Worm (Caenorhabditis elegans) whole organism, dauer: ENCODE results near the gene srsx-15.

ENCODE experiments used
- unc-62 ChIP-seq: sonication (generic microtip); optimal IDR thresholded peaks from 2 replicates; lab custom pipeline; 2017; ENCODE audit warnings: missing biosample characterization, missing genetic modification reagents, missing genetic modification characterization

The srsx-15 gene

DNA sequence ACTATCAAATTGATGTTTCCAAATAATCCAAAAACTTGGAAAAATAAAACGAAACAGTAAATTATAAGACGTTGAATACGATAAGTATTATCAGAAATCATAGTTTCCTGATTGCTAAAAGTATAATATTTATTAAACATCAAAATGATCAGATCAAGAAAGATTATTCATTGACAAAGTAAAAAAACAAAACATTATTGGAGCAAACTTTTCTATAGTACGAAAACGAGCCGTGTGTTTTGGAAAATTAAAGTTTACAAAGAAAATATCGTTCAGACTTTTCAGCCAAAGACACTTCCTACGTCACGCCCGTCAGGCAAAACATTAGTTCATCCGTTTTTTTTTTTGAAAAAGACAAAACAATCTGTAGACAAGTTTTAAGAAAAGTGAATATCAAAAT, at the start of gene srsx-15:
Gene srsx-15, minus strand, starts transcription at position 101 of the 400 bp plus-strand sequence.
- TF ChIP-seq unc-62 (GFP tag; lab: Kevin White, UChicago): no peak

DNA sequence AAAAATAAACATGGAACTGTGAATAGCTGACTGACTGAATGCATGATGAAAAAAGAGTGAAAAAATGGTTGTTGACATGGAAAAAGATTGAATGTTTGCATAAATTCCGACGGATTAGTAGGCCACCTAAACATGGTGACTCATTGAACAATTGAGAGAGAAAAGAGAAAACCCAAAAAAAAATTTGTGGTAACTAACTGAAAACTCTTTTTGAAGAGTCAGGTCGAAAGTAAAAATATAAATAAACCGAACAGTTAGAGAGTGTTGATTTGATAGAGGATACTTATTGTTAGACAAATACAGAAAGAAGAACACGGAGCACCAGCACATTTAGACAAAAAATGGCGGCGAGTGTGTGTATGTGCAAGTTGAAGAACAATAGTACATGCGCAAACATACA, 47.7 kb upstream of the srsx-15 start:
- no peak for TF ChIP-seq unc-62 (GFP tag; lab: Kevin White, UChicago)

ce11 chrIV:5669459-5669858, 45.8 kb upstream of the srsx-15 start, which contains the start of gene T19E7.6:
Gene T19E7.6, minus strand, starts transcription at chrIV:5669503.
- no peak for TF ChIP-seq unc-62 (GFP tag; lab: Kevin White, UChicago)

DNA sequence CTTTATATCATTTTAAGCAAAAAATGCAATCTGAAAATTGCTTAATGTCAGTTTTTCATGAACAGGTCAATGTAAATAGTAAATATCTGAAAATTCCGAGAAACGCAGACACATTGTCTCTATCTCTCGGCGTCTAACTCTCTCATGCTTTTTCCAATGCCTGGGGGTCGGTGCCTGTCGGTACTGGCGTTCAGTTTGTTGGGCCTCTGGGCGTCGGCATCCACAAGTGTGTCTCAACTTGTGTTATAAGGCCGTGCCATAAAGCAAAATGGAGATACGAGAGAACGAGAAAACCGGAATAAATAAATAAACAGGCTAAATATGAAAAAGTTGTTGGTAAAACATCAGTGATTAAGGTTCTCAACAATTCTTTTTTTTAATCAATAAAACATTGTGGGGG, 43.6 kb upstream of the srsx-15 start:
- TF ChIP-seq unc-62 (GFP tag; lab: Kevin White, UChicago): no peak

- no peak for TF ChIP-seq unc-62 (GFP tag; lab: Kevin White, UChicago)
Observed at ce11 chrIV:5666115-5667028, 42.8 kb upstream of the srsx-15 start.

DNA sequence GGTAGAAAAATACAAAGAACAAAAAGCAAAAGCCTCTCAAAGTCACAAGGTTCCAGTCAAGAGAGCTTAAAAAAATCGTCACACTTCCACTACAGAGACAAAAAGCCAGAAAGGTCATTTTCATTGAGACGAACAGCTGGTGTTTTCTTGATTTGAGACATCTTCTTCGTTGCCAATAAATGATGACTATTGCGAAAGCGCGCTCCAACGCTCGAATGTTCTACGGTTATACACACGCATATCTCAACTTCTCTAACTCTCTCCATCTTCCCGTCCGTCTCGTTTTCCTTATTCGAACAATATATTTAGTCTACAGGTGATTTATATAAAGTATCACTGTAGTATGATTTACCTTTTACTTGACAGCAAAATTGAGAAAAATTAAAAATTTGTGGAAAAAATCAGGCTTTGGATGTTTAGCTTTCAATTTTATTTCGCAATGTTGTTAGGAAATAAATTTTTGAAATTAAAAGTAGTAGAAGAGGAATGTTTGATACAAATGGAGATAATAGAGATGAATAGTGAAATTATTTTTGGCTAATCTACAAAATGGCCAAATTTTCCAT, 41.8 kb upstream of the srsx-15 start:
- TF ChIP-seq unc-62 (GFP tag; lab: Kevin White, UChicago): no peak

DNA sequence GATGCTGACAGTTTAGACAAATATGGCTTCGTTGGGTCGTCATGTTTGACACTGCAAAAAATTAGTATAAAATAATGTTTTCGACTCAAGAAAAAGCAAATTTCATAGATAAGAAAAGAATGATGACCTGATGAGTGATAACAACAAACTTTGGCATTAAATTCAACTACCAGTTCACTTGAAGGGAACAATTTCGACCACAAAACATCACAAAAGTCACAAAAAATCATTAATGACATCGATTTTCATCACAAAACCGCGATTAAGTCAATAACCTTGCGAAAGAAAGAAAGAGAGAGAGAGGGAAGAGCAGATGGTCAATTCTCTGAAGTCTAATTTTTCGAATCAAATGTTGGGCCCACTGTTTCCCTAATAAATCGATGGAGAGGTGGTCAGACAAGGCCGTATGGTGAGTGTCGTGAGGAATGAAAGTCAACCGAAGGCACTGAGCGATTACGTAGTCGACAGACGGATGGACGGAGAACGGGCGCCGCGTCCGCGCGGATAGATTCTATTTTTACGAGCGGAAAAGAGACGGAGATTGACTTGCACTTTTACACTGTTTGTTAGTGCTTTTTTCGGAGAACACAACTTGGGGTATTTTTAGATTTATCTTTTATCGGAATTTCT, 40.9 kb upstream of the srsx-15 start, which contains the start of gene bec-1:
Gene bec-1, minus strand, starts transcription at position 51 of the 630 bp plus-strand sequence.
- TF ChIP-seq unc-62 (GFP tag; lab: Kevin White, UChicago): no peak

ce11 chrIV:5662886-5663285, 39.3 kb upstream of the srsx-15 start:
- TF ChIP-seq unc-62 (GFP tag; lab: Kevin White, UChicago): no peak

DNA sequence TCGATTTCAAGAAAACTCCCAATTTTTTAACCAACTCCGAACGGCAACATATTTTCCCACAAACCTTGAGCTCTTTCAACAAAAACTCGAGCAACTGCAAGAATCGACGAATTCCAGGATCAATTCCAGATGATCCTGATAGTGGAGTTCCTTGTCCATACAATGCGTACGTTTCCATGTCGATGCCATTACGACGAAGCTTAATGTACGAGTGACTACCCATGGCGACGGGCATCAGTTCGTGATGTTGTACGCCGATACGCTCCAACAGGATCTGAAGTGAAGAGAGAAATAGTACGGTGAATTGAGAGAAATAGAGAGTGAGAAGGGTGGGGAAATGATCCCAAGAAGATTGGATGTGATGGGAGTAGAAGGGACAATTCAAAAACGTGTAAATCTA, 38.5 kb upstream of the srsx-15 start:
- no peak for TF ChIP-seq unc-62 (GFP tag; lab: Kevin White, UChicago)

DNA sequence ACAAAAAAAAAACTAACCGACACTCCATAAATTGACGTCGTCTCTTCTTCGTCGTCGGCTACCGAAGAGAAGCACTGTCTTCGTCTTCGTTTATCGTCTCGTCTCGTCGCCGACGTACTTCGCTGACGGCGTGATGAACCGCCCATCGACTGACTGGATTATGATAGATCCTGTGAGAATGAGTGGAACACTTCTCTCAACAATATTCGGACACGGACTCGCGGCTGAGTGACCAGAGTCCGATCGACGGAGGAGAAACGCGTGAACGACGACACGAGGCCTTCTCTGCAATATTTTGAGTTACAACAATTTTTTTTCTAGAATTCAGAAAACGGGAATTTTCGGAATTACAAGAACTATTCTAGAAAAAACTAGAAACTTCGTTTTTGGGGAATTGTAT, 36.6 kb upstream of the srsx-15 start, which contains the start of gene skn-1:
Gene skn-1, minus strand, starts transcription at position 146 of the 400 bp plus-strand sequence.
- no peak for TF ChIP-seq unc-62 (GFP tag; lab: Kevin White, UChicago)

DNA sequence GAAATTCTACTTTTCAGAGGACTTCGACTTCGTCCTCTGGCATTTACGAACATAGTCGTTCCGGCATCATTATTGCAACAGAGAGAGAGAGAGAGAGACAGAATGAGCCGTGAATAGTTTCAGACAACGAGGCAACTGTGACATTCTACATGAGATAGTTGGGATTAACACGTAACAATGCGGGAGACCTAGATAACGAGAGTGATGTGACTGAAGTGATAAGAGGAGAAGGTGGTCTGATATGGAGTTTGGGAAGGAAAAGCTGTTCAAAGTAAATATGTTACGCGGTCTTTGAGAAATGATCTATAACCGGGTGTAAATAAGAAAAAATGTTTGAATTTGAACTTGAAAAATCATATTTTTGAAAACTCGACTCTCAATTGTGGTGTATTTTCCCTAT, 35.8 kb upstream of the srsx-15 start:
- TF ChIP-seq unc-62 (GFP tag; lab: Kevin White, UChicago): no peak

ce11 chrIV:5658897-5659296, 35.3 kb upstream of the srsx-15 start:
- TF ChIP-seq unc-62 (GFP tag; lab: Kevin White, UChicago): no peak

- TF ChIP-seq unc-62 (GFP tag; lab: Kevin White, UChicago): no peak
Observed at ce11 chrIV:5658225-5658624, 34.6 kb upstream of the srsx-15 start.

DNA sequence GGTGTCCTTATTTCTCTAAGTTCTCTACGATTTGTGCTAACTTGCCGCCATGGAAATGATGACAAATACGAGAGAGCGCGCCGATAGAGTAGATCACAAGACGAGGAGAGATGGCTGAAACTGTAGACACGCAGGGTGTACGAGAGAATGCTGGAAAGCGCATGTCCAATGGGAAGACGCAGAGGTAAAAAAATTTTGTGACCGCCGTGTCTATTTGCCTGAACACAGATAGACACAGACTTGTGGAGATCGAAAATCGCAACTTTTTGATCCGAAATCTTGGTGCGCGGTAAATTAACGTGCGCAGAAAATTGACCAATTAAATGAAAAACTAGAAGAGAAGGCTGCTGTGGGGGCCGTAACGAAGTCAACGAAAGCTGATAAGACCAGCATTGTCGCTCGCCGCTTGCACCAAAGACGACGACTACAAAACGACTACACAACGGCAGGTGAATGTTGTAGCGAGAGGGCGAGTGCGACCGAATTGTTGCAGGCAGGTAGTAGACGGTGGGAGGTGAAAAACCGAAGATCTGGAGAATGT, 33.6 kb upstream of the srsx-15 start:
- no peak for TF ChIP-seq unc-62 (GFP tag; lab: Kevin White, UChicago)

DNA sequence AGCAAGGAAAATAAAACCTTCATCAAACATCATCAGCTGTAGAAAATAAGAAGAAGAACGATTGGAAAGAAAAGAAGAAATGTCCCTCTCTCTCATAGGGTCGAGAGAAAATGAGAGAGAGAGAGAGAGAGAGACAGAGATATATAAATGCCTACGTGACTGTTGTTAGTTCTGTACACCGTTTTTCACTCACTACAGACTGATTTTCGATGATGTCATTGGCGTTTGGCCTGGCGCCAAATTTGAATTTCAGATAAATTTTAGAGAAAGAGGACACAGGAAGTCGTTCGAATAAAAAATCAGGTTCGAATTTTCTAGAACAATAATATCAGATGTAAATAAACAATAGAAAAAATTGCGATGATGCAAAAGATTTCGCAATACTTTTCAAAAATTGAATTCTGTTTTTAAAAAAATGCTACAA, 32.4 kb upstream of the srsx-15 start:
- TF ChIP-seq unc-62 (GFP tag; lab: Kevin White, UChicago): no peak

DNA sequence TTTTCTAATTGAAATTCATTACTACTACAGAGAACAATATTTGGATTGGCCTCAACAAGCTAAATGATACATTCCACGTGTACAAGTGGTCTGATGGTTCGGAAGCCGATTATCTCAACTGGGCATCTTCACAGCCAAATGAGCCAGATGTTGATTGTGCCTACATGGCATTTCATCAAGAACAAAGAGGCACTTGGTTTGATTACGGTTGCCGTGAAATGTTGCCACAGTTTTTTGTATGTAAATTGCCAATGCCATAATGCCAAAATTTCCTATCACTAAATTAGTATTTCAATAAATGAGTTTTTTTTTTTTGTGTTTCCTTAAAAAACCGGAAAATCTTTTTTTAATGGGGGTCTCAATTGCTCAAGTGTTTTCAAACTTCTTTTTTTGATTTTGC, 31.1 kb upstream of the srsx-15 start:
- no peak for TF ChIP-seq unc-62 (GFP tag; lab: Kevin White, UChicago)
